Worm (Caenorhabditis elegans) whole organism, L3 larva: ENCODE results near the gene hlh-28.
"Not testable (repeated sequence)": the region's sequence is repeated elsewhere in the genome, so short reads cannot be mapped to it uniquely, and the experiment has no call there.

Source experiments
- R02D3.7 ChIP-seq: fragments of 150-350 bp; optimal IDR thresholded peaks from 2 replicates; lab custom pipeline; 2014; ENCODE audit warnings: missing biosample characterization, missing genetic modification characterization
- ZK546.5 ChIP-seq: sonication (generic microtip); optimal IDR thresholded peaks from 2 replicates; lab custom pipeline; 2017; ENCODE audit warnings: missing biosample characterization, missing genetic modification characterization
- aly-2 ChIP-seq: fragments of 150-350 bp; optimal IDR thresholded peaks from 2 replicates; lab custom pipeline; 2014; ENCODE audit warnings: missing biosample characterization, missing genetic modification characterization
- ceh-16 ChIP-seq: sonication (generic microtip); optimal IDR thresholded peaks from 2 replicates; lab custom pipeline; 2017; ENCODE audit warnings: missing biosample characterization, missing genetic modification characterization
- ceh-28 ChIP-seq: fragments of 150-350 bp; optimal IDR thresholded peaks from 2 replicates; lab custom pipeline; 2014; ENCODE audit warnings: missing biosample characterization, missing genetic modification reagents, missing genetic modification characterization
- egl-27 ChIP-seq: sonication (generic microtip); optimal IDR thresholded peaks from 4 replicates; lab custom pipeline; 2017; ENCODE audit warnings: missing biosample characterization, missing genetic modification reagents, missing genetic modification characterization
- egl-5 ChIP-seq: fragments of 150-350 bp; optimal IDR thresholded peaks from 2 replicates; lab custom pipeline; 2017; ENCODE audit warnings: missing biosample characterization, missing genetic modification reagents, missing genetic modification characterization, inconsistent platforms
- elt-1 ChIP-seq: fragments of 150-350 bp; optimal IDR thresholded peaks from 2 replicates; lab custom pipeline; 2014; ENCODE audit warnings: missing biosample characterization, missing genetic modification characterization
- elt-2 ChIP-seq: sonication (generic microtip); optimal IDR thresholded peaks from 2 replicates; lab custom pipeline; 2016; ENCODE audit warnings: missing genetic modification reagents, mild to moderate bottlenecking, missing genetic modification characterization, missing compliant biosample characterization
- elt-3 ChIP-seq, 3 experiments: fragments of 150-350 bp in 1 of 3; sonication (generic microtip) in 2 of 3; optimal IDR thresholded peaks; 2 replicates in 2 of 3; 4 replicates in 1 of 3; lab custom pipeline; 2014 to 2017; ENCODE audit warnings: missing biosample characterization in 3 of 3, missing genetic modification characterization in 3 of 3
- fkh-10 ChIP-seq: sonication (generic microtip); optimal IDR thresholded peaks from 2 replicates; lab custom pipeline; 2017; ENCODE audit warnings: missing biosample characterization, missing genetic modification reagents, missing genetic modification characterization
- fos-1 ChIP-seq: fragments of 150-350 bp; optimal IDR thresholded peaks from 2 replicates; lab custom pipeline; 2014; ENCODE audit warnings: missing biosample characterization, missing genetic modification characterization
- hmg-11 ChIP-seq: sonication (generic microtip); optimal IDR thresholded peaks from 2 replicates; lab custom pipeline; 2016; ENCODE audit warnings: missing genetic modification characterization, missing compliant biosample characterization
- jun-1 ChIP-seq: fragments of 150-350 bp; optimal IDR thresholded peaks from 2 replicates; lab custom pipeline; 2014; ENCODE audit warnings: missing biosample characterization, missing genetic modification reagents, missing genetic modification characterization
- lin-15B ChIP-seq: fragments of 150-350 bp; optimal IDR thresholded peaks from 2 replicates; lab custom pipeline; 2014; ENCODE audit warnings: missing biosample characterization, missing genetic modification characterization
- lin-39 ChIP-seq: fragments of 150-350 bp; optimal IDR thresholded peaks from 2 replicates; lab custom pipeline; 2018; ENCODE audit warnings: missing biosample characterization, missing genetic modification reagents, missing genetic modification characterization
- lsy-12 ChIP-seq: sonication (generic microtip); optimal IDR thresholded peaks from 2 replicates; lab custom pipeline; 2016; ENCODE audit warnings: mild to moderate bottlenecking, missing genetic modification characterization, missing compliant biosample characterization
- mdl-1 ChIP-seq: fragments of 150-350 bp; optimal IDR thresholded peaks from 2 replicates; lab custom pipeline; 2014; ENCODE audit warnings: missing biosample characterization, missing genetic modification characterization
- mml-1 ChIP-seq: fragments of 150-350 bp; sonication (generic microtip); optimal IDR thresholded peaks from 3 replicates; lab custom pipeline; 2014; ENCODE audit warnings: missing biosample characterization, missing genetic modification characterization
- nhr-12 ChIP-seq: fragments of 150-350 bp; optimal IDR thresholded peaks from 2 replicates; lab custom pipeline; 2014; ENCODE audit warnings: missing biosample characterization, missing genetic modification characterization
- nhr-237 ChIP-seq: fragments of 150-350 bp; optimal IDR thresholded peaks from 2 replicates; lab custom pipeline; 2014; ENCODE audit warnings: missing biosample characterization, missing genetic modification characterization
- nhr-25 ChIP-seq: sonication (generic microtip); optimal IDR thresholded peaks from 2 replicates; lab custom pipeline; 2017; ENCODE audit warnings: missing biosample characterization, missing genetic modification characterization
- nhr-28 ChIP-seq: fragments of 150-350 bp; optimal IDR thresholded peaks from 2 replicates; lab custom pipeline; 2014; ENCODE audit warnings: missing biosample characterization, missing genetic modification characterization
- nhr-43 ChIP-seq: sonication (generic microtip); optimal IDR thresholded peaks from 2 replicates; lab custom pipeline; 2016; ENCODE audit warnings: mild to moderate bottlenecking, missing genetic modification characterization, missing compliant biosample characterization; ENCODE audit not compliant: poor library complexity, severe bottlenecking
- nhr-67 ChIP-seq: fragments of 150-350 bp; optimal IDR thresholded peaks from 2 replicates; lab custom pipeline; 2014; ENCODE audit warnings: missing biosample characterization, missing genetic modification characterization
- nhr-77 ChIP-seq: fragments of 150-350 bp; optimal IDR thresholded peaks from 2 replicates; lab custom pipeline; 2014; ENCODE audit warnings: missing biosample characterization, missing genetic modification characterization
- pqm-1 ChIP-seq: fragments of 150-350 bp; optimal IDR thresholded peaks from 2 replicates; lab custom pipeline; 2017; ENCODE audit warnings: missing biosample characterization, missing genetic modification characterization, inconsistent platforms
- sea-2 ChIP-seq: fragments of 150-350 bp; sonication (generic microtip); optimal IDR thresholded peaks from 4 replicates; lab custom pipeline; 2014; ENCODE audit warnings: missing biosample characterization, missing genetic modification reagents, missing genetic modification characterization
- skn-1 ChIP-seq: fragments of 150-350 bp; optimal IDR thresholded peaks from 2 replicates; lab custom pipeline; 2014; ENCODE audit warnings: missing biosample characterization, missing genetic modification characterization
- tbx-2 ChIP-seq: sonication (generic microtip); optimal IDR thresholded peaks from 2 replicates; lab custom pipeline; 2016; ENCODE audit warnings: mild to moderate bottlenecking, missing genetic modification characterization, missing compliant biosample characterization
- unc-39 ChIP-seq: sonication (generic microtip); optimal IDR thresholded peaks from 4 replicates; lab custom pipeline; 2017; ENCODE audit warnings: missing biosample characterization, missing genetic modification characterization
- zag-1 ChIP-seq: fragments of 150-350 bp; optimal IDR thresholded peaks from 2 replicates; lab custom pipeline; 2014; ENCODE audit warnings: missing biosample characterization, missing genetic modification characterization

The hlh-28 gene

ce11 chrX:17563411-17563810, 12.6 kb downstream of the hlh-28 start, which contains the start of gene F31A3.5:
F31A3.5 (minus strand) TSS chrX:17563610.
- TF ChIP-seq pqm-1 (tag; lab: Kevin White, UChicago) (no peak), skn-1 (tag; lab: Kevin White, UChicago) (no peak), fos-1 (tag; lab: Kevin White, UChicago) (no peak), lin-15B (tag; lab: Kevin White, UChicago) (no peak), nhr-77 (tag; lab: Kevin White, UChicago) (no peak), nhr-43 (tag; lab: Kevin White, UChicago) (no peak), mdl-1 (tag; lab: Kevin White, UChicago) (no peak), lin-39 (tag; lab: Kevin White, UChicago) (no peak), nhr-28 (no peak), sea-2 (GFP tag; lab: Kevin White, UChicago) (no peak), aly-2 (tag; lab: Kevin White, UChicago) (no peak), mml-1 (tag; lab: Kevin White, UChicago) (no peak), lsy-12 (tag; lab: Kevin White, UChicago) (no peak), jun-1 (tag; lab: Kevin White, UChicago) (no peak), egl-5 (no peak), egl-27 (tag; lab: Kevin White, UChicago) (no peak), unc-39 (no peak)

DNA sequence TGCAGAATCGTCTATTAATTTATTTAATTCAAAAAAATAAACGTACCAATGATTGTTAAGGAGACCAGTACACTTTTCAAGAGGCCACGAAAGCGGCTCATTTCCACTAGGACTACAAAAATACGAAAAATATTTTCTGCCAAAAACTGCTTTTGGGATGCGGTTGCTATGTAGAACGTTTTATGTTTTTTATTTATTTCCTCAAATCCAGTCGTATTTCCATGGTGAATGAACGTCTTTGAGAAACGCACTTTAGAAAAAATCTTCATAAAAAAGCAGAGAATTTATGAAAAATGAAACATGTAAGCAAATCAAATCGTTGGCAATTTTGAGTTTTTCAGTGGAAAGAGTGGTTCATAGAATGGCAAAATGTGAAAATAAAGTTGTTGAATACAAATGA, 16.5 kb downstream of the hlh-28 start, which contains the start of gene F39B3.7:
TSS of gene F39B3.7 (minus strand) at position 101 of the 400 bp plus-strand sequence.
- TF ChIP-seq ZK546.5 (tag; lab: Kevin White, UChicago), result no peak
- TF ChIP-seq skn-1 (tag; lab: Kevin White, UChicago), result no peak
- TF ChIP-seq nhr-12 (tag; lab: Kevin White, UChicago), result no peak
- TF ChIP-seq nhr-77 (tag; lab: Kevin White, UChicago), result no peak
- no peak for TF ChIP-seq aly-2 (tag; lab: Kevin White, UChicago)
- TF ChIP-seq mdl-1 (tag; lab: Kevin White, UChicago), result no peak
- TF ChIP-seq lsy-12 (tag; lab: Kevin White, UChicago), result no peak
- TF ChIP-seq sea-2 (GFP tag; lab: Kevin White, UChicago), result no peak
- TF ChIP-seq tbx-2, result no peak
- TF ChIP-seq R02D3.7 (tag; lab: Kevin White, UChicago), result no peak
- no peak for TF ChIP-seq egl-5
- no peak for TF ChIP-seq elt-3 (tag; optimal IDR thresholded peaks at IDR 0.05; lab: Kevin White, UChicago)
- no peak for TF ChIP-seq nhr-67 (tag; lab: Kevin White, UChicago)
- no peak for TF ChIP-seq elt-1
- TF ChIP-seq ceh-16 (tag; lab: Kevin White, UChicago), result no peak
- no peak for TF ChIP-seq mml-1 (tag; lab: Kevin White, UChicago)
- no peak for TF ChIP-seq nhr-28
- no peak for TF ChIP-seq fkh-10 (GFP tag; lab: Kevin White, UChicago)
- no peak for TF ChIP-seq hmg-11 (tag; lab: Kevin White, UChicago)
- TF ChIP-seq ceh-28 (tag; lab: Kevin White, UChicago), result no peak

DNA sequence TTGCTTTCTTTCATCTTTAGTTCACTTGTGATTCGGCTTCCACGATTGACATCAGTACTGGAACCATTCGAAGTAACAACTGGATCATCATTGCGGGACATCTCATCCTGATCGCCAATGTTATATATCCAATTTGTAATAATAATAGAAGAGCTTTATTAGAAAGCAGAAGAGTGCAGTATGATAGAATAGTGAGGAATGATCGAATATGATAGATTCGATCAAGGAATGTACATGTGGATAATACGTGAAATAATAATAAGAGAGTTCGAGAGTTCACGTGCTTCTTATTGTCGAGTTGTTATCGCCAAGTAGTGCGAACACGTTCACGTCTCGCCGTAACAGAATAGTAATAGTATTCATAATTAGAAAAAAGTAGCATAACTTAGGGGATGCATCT, 28.2 kb downstream of the hlh-28 start, which contains the start of gene F39B3.3:
TSS of gene F39B3.3 (minus strand) at position 101 of the 400 bp plus-strand sequence.
- not testable (repeated sequence) for TF ChIP-seq mdl-1, nhr-237, fos-1 (tag; lab: Kevin White, UChicago)
- TF ChIP-seq, all 47 proteins: peak for 0; not testable (repeated sequence) for 47

ce11 chrX:17579779-17580178, 28.9 kb downstream of the hlh-28 start, which contains the start of gene frpr-7:
frpr-7 (minus strand) TSS chrX:17579879.
- TF ChIP-seq zag-1 (tag; lab: Kevin White, UChicago), result no peak
- TF ChIP-seq elt-1, result no peak

- TF ChIP-seq pqm-1 (tag; lab: Kevin White, UChicago), result peak; percentile 64
- TF ChIP-seq elt-2 (tag; lab: Kevin White, UChicago), result peak; percentile 66
- no peak for TF ChIP-seq nhr-25 (tag; lab: Kevin White, UChicago)
Measured at ce11 chrX:17598712-17599111, 47.9 kb downstream of the hlh-28 start.
